Worm (Caenorhabditis elegans) whole organism, L1 larva: Measurements from ENCODE around the gene sma-1.

ENCODE experiments used
- dpl-1 ChIP-seq, 3 experiments: fragments of 150-350 bp in 2 of 3; sonication (generic microtip) in 1 of 3; optimal IDR thresholded peaks; 2 replicates each; lab custom pipeline; 2014 to 2017; ENCODE audit warnings: missing biosample characterization in 3 of 3, missing genetic modification characterization in 3 of 3, missing genetic modification reagents in 3 of 3
- efl-1 ChIP-seq, 4 experiments: fragments of 150-350 bp; optimal IDR thresholded peaks in 3 of 4; peaks in 1 of 4; 1 replicate in 1 of 4; 2 replicates in 3 of 4; lab custom pipeline; 2014; ENCODE audit warnings: missing biosample characterization in 2 of 4, missing genetic modification characterization in 2 of 4, missing genetic modification reagents in 2 of 4
- fkh-10 ChIP-seq: sonication (generic microtip); optimal IDR thresholded peaks from 2 replicates; lab custom pipeline; 2017; ENCODE audit warnings: missing biosample characterization, missing genetic modification reagents, missing genetic modification characterization
- hlh-17 ChIP-seq: fragments of 200-800 bp; sonication (Bioruptor generic); optimal IDR thresholded peaks from 2 replicates; lab custom pipeline; 2018; ENCODE audit warnings: missing genetic modification characterization, mild to moderate bottlenecking, missing compliant biosample characterization, moderate library complexity, borderline replicate concordance
- irx-1 ChIP-seq: sonication (generic microtip); optimal IDR thresholded peaks from 2 replicates; lab custom pipeline; 2016; ENCODE audit warnings: missing genetic modification characterization, missing compliant biosample characterization
- lin-14 ChIP-seq: fragments of 200-800 bp; sonication (Bioruptor generic); optimal IDR thresholded peaks from 2 replicates; lab custom pipeline; 2018; ENCODE audit warnings: mild to moderate bottlenecking, missing genetic modification characterization, moderate library complexity, missing compliant biosample characterization
- nhr-28 ChIP-seq: fragments of 150-350 bp; optimal IDR thresholded peaks from 2 replicates; lab custom pipeline; 2014; ENCODE audit warnings: missing biosample characterization, missing genetic modification characterization
- pqm-1 ChIP-seq: sonication (generic microtip); optimal IDR thresholded peaks from 3 replicates; lab custom pipeline; 2017; ENCODE audit warnings: missing biosample characterization, missing genetic modification characterization
- unc-30 ChIP-seq: sonication (generic microtip); optimal IDR thresholded peaks from 2 replicates; lab custom pipeline; 2017; ENCODE audit warnings: missing biosample characterization, missing genetic modification characterization

The sma-1 gene

DNA sequence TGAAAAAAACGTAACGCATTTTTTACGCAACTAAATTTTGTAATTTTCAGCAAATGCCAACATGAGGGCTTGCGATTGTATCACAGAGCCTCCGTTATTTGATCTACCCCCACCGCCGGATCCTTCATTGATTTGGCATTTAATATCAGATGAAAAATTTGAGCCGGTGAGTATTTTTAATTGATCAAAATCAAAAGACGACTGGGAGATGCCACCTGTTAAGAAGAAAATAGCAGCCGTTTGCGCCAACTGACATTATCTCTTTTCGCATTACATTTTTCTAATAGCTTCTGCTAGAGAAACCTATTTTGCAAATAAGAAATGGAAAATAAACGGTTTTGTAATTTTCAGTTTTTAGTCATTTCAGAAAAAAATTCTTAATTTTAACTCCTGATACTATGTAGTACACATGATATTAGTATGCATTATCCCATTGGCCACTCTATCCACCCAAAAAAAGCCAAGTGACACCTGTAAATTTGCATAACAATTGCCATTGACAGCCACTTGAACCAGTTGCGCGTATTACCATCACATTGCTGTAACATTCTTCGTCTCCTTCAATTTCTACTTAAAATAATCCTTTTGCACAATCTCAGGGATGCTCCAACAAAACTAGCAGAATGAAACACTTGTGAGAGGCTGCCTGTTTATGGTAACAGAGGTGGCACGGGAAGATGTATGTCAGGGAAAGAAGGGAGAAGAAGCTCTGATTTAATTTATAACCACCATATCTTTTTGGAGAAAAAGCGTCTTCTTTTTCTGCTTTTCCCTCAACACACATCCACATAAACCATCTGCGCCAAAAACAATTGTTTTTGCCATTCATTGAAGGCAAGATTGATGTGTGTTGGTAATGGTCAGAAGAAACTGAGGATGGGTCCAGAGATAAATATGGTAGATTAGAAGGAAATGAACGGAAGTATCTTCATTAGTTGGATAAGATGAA lies 59.4 kb downstream of the sma-1 start, which contains the start of gene F58H1.5:
Gene F58H1.5 (plus strand): TSS at position 51 of the 949 bp plus-strand sequence.
- TF ChIP-seq unc-30 (tag; lab: Kevin White, UChicago) (no peak), pqm-1 (tag; lab: Kevin White, UChicago) (no peak), lin-14 (peak; percentile 33), efl-1 (optimal IDR thresholded peaks at IDR 0.05; lab: Kevin White, UChicago) (no peak), efl-1 (GFP tag; optimal IDR thresholded peaks at IDR 0.05 in 1 of 2; lab: Kevin White, UChicago) (peak in 1 of 2 experiments; percentile 82)

DNA sequence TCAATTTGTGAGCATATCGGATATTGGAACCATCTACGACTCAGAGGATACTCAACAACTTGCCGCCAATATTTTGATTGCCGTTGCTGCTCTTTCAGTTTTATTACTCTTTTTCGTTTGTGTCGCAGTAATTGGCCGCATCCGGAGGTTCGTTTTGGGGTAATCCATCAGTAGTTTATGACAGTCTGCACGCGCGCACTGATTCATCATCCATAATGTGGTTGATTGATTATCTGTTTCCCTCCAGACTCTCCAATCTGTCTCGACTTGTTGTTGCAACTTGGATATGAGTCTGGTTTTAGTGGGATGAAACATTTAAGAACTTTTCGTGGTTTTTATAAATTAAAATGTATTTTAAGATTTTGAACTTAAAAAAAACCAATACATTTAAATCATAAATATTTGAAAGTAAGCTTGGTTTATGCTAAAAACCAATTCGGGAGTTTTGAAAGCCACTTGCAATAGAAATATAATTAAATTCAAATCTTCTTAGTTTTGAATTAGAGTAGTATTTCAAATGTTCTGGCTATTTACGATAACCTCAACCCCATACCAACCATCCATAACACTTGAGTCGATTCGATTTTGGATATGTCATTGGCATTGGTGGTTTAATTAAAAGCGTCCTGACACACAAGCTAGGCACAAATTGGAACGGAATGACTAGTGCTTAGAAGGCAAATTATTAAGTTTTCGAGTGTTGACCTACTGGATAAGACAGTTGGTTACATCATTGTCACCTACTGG lies 61.0 kb downstream of the sma-1 start:
- no peak for TF ChIP-seq dpl-1 (GFP tag; optimal IDR thresholded peaks at IDR 0.05; lab: Kevin White, UChicago)
- no peak for TF ChIP-seq efl-1 (optimal IDR thresholded peaks at IDR 0.05; lab: Kevin White, UChicago)
- peak in 1 of 2 experiments; percentile 53 for TF ChIP-seq efl-1 (GFP tag; optimal IDR thresholded peaks at IDR 0.05 in 1 of 2; lab: Kevin White, UChicago)

DNA sequence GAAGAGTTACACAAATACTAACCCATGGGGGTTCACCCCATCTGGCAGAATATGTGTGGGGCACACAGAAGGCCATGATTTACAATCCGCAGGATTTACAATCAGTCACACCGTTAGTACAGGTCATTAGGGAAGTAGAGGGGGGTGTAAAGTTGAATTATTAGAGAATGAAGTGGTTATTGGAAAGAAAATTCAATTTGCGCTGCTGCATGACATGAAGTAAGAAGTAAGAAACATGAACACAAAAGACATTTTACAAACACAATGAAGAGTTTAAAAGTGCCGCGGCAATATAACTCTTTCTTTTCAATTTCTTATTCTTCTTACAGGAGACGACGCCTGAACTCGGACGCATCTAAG lies 61.6 kb downstream of the sma-1 start:
- TF ChIP-seq nhr-28 = no peak
- TF ChIP-seq efl-1 (optimal IDR thresholded peaks at IDR 0.05; lab: Kevin White, UChicago) = no peak
- peak in 1 of 2 experiments; percentile 20 for TF ChIP-seq efl-1 (GFP tag; optimal IDR thresholded peaks at IDR 0.05 in 1 of 2; lab: Kevin White, UChicago)
- peak; percentile 37 for TF ChIP-seq fkh-10 (GFP tag; lab: Kevin White, UChicago)

DNA sequence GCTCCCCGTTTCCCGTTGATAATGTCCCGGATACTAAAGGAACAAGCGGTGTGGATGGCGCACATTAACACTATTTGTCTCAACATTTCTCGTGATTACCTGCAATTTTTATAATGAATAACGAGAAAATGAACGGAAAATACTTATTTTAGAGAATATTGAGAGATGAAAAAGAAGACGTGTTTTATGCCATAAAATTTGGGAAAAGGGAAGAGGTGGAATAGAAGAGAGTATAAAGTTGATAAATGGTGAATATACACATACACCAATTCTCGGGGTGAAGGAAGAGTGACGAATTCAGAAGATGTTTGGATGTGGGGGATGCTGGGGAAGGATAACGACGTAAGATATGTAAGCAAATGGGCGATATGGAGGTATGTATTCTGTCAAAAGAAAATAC lies 65.5 kb downstream of the sma-1 start, which contains the start of gene F58H1.7:
Gene F58H1.7 (minus strand): TSS at position 101 of the 400 bp plus-strand sequence.
- TF ChIP-seq hlh-17 (GFP tag; lab: Kevin White, UChicago) (no peak), fkh-10 (GFP tag; lab: Kevin White, UChicago) (no peak), irx-1 (tag; lab: Kevin White, UChicago) (no peak), pqm-1 (tag; lab: Kevin White, UChicago) (no peak)
